Worm (Caenorhabditis elegans) whole organism, L3 larva: ENCODE measurements around the gene C17F4.3.
"Not testable (repeated sequence)": the region's sequence is repeated elsewhere in the genome, so short reads cannot be mapped to it uniquely, and the experiment has no call there.

Experiments used
- R02D3.7 ChIP-seq: fragments of 150-350 bp; optimal IDR thresholded peaks from 2 replicates; lab custom pipeline; 2014; ENCODE audit warnings: missing biosample characterization, missing genetic modification characterization
- ama-1 ChIP-seq: fragments of 150-350 bp; optimal IDR thresholded peaks from 2 replicates; lab custom pipeline; 2018
- ceh-16 ChIP-seq: sonication (generic microtip); optimal IDR thresholded peaks from 2 replicates; lab custom pipeline; 2017; ENCODE audit warnings: missing biosample characterization, missing genetic modification characterization
- ceh-28 ChIP-seq: fragments of 150-350 bp; optimal IDR thresholded peaks from 2 replicates; lab custom pipeline; 2014; ENCODE audit warnings: missing biosample characterization, missing genetic modification reagents, missing genetic modification characterization
- ceh-9 ChIP-seq: sonication (generic microtip); optimal IDR thresholded peaks from 2 replicates; lab custom pipeline; 2018; ENCODE audit warnings: missing biosample characterization, missing genetic modification characterization
- egl-27 ChIP-seq: sonication (generic microtip); optimal IDR thresholded peaks from 4 replicates; lab custom pipeline; 2017; ENCODE audit warnings: missing biosample characterization, missing genetic modification reagents, missing genetic modification characterization
- egl-5 ChIP-seq: fragments of 150-350 bp; optimal IDR thresholded peaks from 2 replicates; lab custom pipeline; 2017; ENCODE audit warnings: missing biosample characterization, missing genetic modification reagents, missing genetic modification characterization, inconsistent platforms
- elt-2 ChIP-seq: sonication (generic microtip); optimal IDR thresholded peaks from 2 replicates; lab custom pipeline; 2016; ENCODE audit warnings: missing genetic modification reagents, mild to moderate bottlenecking, missing genetic modification characterization, missing compliant biosample characterization
- elt-3 ChIP-seq, 3 experiments: fragments of 150-350 bp in 1 of 3; sonication (generic microtip) in 2 of 3; optimal IDR thresholded peaks; 2 replicates in 2 of 3; 4 replicates in 1 of 3; lab custom pipeline; 2014 to 2017; ENCODE audit warnings: missing biosample characterization in 3 of 3, missing genetic modification characterization in 3 of 3
- fkh-10 ChIP-seq: sonication (generic microtip); optimal IDR thresholded peaks from 2 replicates; lab custom pipeline; 2017; ENCODE audit warnings: missing biosample characterization, missing genetic modification reagents, missing genetic modification characterization
- fkh-2 ChIP-seq: fragments of 150-350 bp; optimal IDR thresholded peaks from 2 replicates; lab custom pipeline; 2014; ENCODE audit warnings: missing biosample characterization, missing genetic modification reagents, missing genetic modification characterization
- hmg-11 ChIP-seq: sonication (generic microtip); optimal IDR thresholded peaks from 2 replicates; lab custom pipeline; 2016; ENCODE audit warnings: missing genetic modification characterization, missing compliant biosample characterization
- jun-1 ChIP-seq: fragments of 150-350 bp; optimal IDR thresholded peaks from 2 replicates; lab custom pipeline; 2014; ENCODE audit warnings: missing biosample characterization, missing genetic modification reagents, missing genetic modification characterization
- lin-39 ChIP-seq: fragments of 150-350 bp; optimal IDR thresholded peaks from 2 replicates; lab custom pipeline; 2018; ENCODE audit warnings: missing biosample characterization, missing genetic modification reagents, missing genetic modification characterization
- mml-1 ChIP-seq: fragments of 150-350 bp; sonication (generic microtip); optimal IDR thresholded peaks from 3 replicates; lab custom pipeline; 2014; ENCODE audit warnings: missing biosample characterization, missing genetic modification characterization
- nfya-1 ChIP-seq: sonication (generic microtip); optimal IDR thresholded peaks from 2 replicates; lab custom pipeline; 2017; ENCODE audit warnings: missing genetic modification characterization, mild to moderate bottlenecking, missing compliant biosample characterization, antibody characterized with exemption, moderate library complexity; ENCODE audit not compliant: insufficient read depth
- nhr-11 ChIP-seq: fragments of 150-350 bp; optimal IDR thresholded peaks from 2 replicates; lab custom pipeline; 2014; ENCODE audit warnings: missing biosample characterization, missing genetic modification characterization
- nhr-12 ChIP-seq: fragments of 150-350 bp; optimal IDR thresholded peaks from 2 replicates; lab custom pipeline; 2014; ENCODE audit warnings: missing biosample characterization, missing genetic modification characterization
- nhr-23 ChIP-seq: fragments of 150-350 bp; optimal IDR thresholded peaks from 2 replicates; lab custom pipeline; 2014; ENCODE audit warnings: missing biosample characterization, missing genetic modification reagents, missing genetic modification characterization
- nhr-237 ChIP-seq: fragments of 150-350 bp; optimal IDR thresholded peaks from 2 replicates; lab custom pipeline; 2014; ENCODE audit warnings: missing biosample characterization, missing genetic modification characterization
- nhr-28 ChIP-seq: fragments of 150-350 bp; optimal IDR thresholded peaks from 2 replicates; lab custom pipeline; 2014; ENCODE audit warnings: missing biosample characterization, missing genetic modification characterization
- nhr-43 ChIP-seq: sonication (generic microtip); optimal IDR thresholded peaks from 2 replicates; lab custom pipeline; 2016; ENCODE audit warnings: mild to moderate bottlenecking, missing genetic modification characterization, missing compliant biosample characterization; ENCODE audit not compliant: poor library complexity, severe bottlenecking
- nhr-67 ChIP-seq: fragments of 150-350 bp; optimal IDR thresholded peaks from 2 replicates; lab custom pipeline; 2014; ENCODE audit warnings: missing biosample characterization, missing genetic modification characterization
- nhr-77 ChIP-seq: fragments of 150-350 bp; optimal IDR thresholded peaks from 2 replicates; lab custom pipeline; 2014; ENCODE audit warnings: missing biosample characterization, missing genetic modification characterization
- pha-4 ChIP-seq: fragments of 150-350 bp; optimal IDR thresholded peaks from 2 replicates; lab custom pipeline; 2014; ENCODE audit warnings: missing biosample characterization, missing genetic modification reagents, missing genetic modification characterization
- pqm-1 ChIP-seq: fragments of 150-350 bp; optimal IDR thresholded peaks from 2 replicates; lab custom pipeline; 2017; ENCODE audit warnings: missing biosample characterization, missing genetic modification characterization, inconsistent platforms
- skn-1 ChIP-seq: fragments of 150-350 bp; optimal IDR thresholded peaks from 2 replicates; lab custom pipeline; 2014; ENCODE audit warnings: missing biosample characterization, missing genetic modification characterization
- snpc-4 ChIP-seq: fragments of 150-350 bp; optimal IDR thresholded peaks from 2 replicates; lab custom pipeline; 2014; ENCODE audit warnings: missing biosample characterization, missing genetic modification characterization
- zag-1 ChIP-seq: fragments of 150-350 bp; optimal IDR thresholded peaks from 2 replicates; lab custom pipeline; 2014; ENCODE audit warnings: missing biosample characterization, missing genetic modification characterization
- ztf-4 ChIP-seq: fragments of 150-350 bp; optimal IDR thresholded peaks from 2 replicates; lab custom pipeline; 2014; ENCODE audit warnings: missing biosample characterization, missing genetic modification characterization

C17F4.3 gene

ce11 chrII:3210365-3210764 is 29.9 kb upstream of the C17F4.3 start, which contains the start of gene ZC239.5:
Gene ZC239.5 (plus strand): TSS chrII:3210665.
- TF ChIP-seq jun-1 (no peak), elt-2 (tag; lab: Kevin White, UChicago) (no peak), nhr-23 (tag; lab: Kevin White, UChicago) (no peak), snpc-4 (tag; lab: Kevin White, UChicago) (no peak), egl-27 (tag; lab: Kevin White, UChicago) (no peak), egl-5 (no peak), nhr-237 (tag; lab: Kevin White, UChicago) (no peak), nhr-28 (tag; lab: Kevin White, UChicago) (no peak), nhr-43 (tag; lab: Kevin White, UChicago) (no peak), nhr-12 (no peak), fkh-2 (tag; lab: Kevin White, UChicago) (no peak), hmg-11 (no peak), elt-3 (tag; optimal IDR thresholded peaks at IDR 0.05; lab: Kevin White, UChicago) (no peak), ceh-9 (tag; lab: Kevin White, UChicago) (no peak)

ce11 chrII:3213898-3214297 is 26.4 kb upstream of the C17F4.3 start, which contains the start of gene ZC239.4:
Gene ZC239.4 (plus strand): TSS chrII:3214198.
- no peak for TF ChIP-seq elt-2 (tag; lab: Kevin White, UChicago)
- TF ChIP-seq snpc-4 (tag; lab: Kevin White, UChicago) = no peak
- no peak for TF ChIP-seq fkh-10 (GFP tag; lab: Kevin White, UChicago)
- no peak for TF ChIP-seq nhr-43 (tag; lab: Kevin White, UChicago)
- TF ChIP-seq nhr-23 (tag; lab: Kevin White, UChicago) = no peak
- TF ChIP-seq pqm-1 (tag; lab: Kevin White, UChicago) = no peak
- no peak for TF ChIP-seq ceh-9 (tag; lab: Kevin White, UChicago)
- no peak for TF ChIP-seq elt-3 (tag; optimal IDR thresholded peaks at IDR 0.05; lab: Kevin White, UChicago)
- no peak for TF ChIP-seq ceh-28 (tag; lab: Kevin White, UChicago)
- TF ChIP-seq ceh-16 = no peak
- no peak for TF ChIP-seq hmg-11
- TF ChIP-seq zag-1 (tag; lab: Kevin White, UChicago) = no peak
- no peak for TF ChIP-seq ztf-4 (tag; lab: Kevin White, UChicago)
- no peak for TF ChIP-seq ama-1 (lab: Kevin White, UChicago)
- TF ChIP-seq skn-1 = no peak
- TF ChIP-seq pha-4 (tag; lab: Kevin White, UChicago) = no peak

ce11 chrII:3215762-3216161 is 24.5 kb upstream of the C17F4.3 start, which contains the start of gene ZC239.3:
Gene ZC239.3 (plus strand): TSS chrII:3216062.
- TF ChIP-seq nfya-1; nhr-77 (tag; lab: Kevin White, UChicago); pqm-1 (tag; lab: Kevin White, UChicago): not testable (repeated sequence)

ce11 chrII:3220723-3221122 is 19.6 kb upstream of the C17F4.3 start, which contains the start of gene ZC239.22:
Gene ZC239.22 (minus strand): TSS chrII:3220823.
- TF ChIP-seq elt-2 (tag; lab: Kevin White, UChicago) = peak; percentile 15
- no peak for TF ChIP-seq nhr-43 (tag; lab: Kevin White, UChicago)
- TF ChIP-seq, all 47 proteins: peak for 1

ce11 chrII:3221730-3222129 is 18.6 kb upstream of the C17F4.3 start, which contains the start of gene ZC239.14:
Gene ZC239.14 (minus strand): TSS chrII:3222034.
- TF ChIP-seq nhr-23 (tag; lab: Kevin White, UChicago) = no peak
- no peak for TF ChIP-seq mml-1 (tag; lab: Kevin White, UChicago)
- TF ChIP-seq lin-39 (tag; lab: Kevin White, UChicago) = no peak
- TF ChIP-seq nhr-77 (tag; lab: Kevin White, UChicago) = no peak
- TF ChIP-seq nhr-67 (tag; lab: Kevin White, UChicago) = no peak
- TF ChIP-seq R02D3.7 (tag; lab: Kevin White, UChicago) = no peak
- TF ChIP-seq, all 47 proteins: peak for 0

- TF ChIP-seq nhr-28 (tag; lab: Kevin White, UChicago) (no peak), nhr-11 (tag; lab: Kevin White, UChicago) (no peak), nhr-12 (no peak), nhr-43 (tag; lab: Kevin White, UChicago) (no peak), fkh-10 (GFP tag; lab: Kevin White, UChicago) (no peak), elt-2 (tag; lab: Kevin White, UChicago) (peak; percentile 39)
Measured at ce11 chrII:3222686-3223085, 17.6 kb upstream of the C17F4.3 start, which contains the start of gene ZC239.13. Gene ZC239.13 (minus strand): TSS chrII:3222839.
